Fruit fly (Drosophila melanogaster) whole organism, embryonic: ENCODE data around the gene Spt3.

Experiments used
- ATbp ChIP-seq: fragments of 200-800 bp; sonication (Bioruptor generic); optimal IDR thresholded peaks from 2 replicates; lab custom pipeline; 2017; ENCODE audit warnings: missing biosample characterization, mild to moderate bottlenecking, missing genetic modification characterization, missing genetic modification reagents
- Bdp1 ChIP-seq: fragments of 200-800 bp; sonication (Bioruptor generic); optimal IDR thresholded peaks from 3 replicates; lab custom pipeline; 2016; ENCODE audit warnings: missing biosample characterization, missing genetic modification characterization
- BtbVII ChIP-seq: fragments of 200-800 bp; sonication (Bioruptor generic); optimal IDR thresholded peaks from 3 replicates; lab custom pipeline; 2017; ENCODE audit warnings: missing biosample characterization, mild to moderate bottlenecking, missing genetic modification characterization
- CG10462 ChIP-seq: fragments of 200-800 bp; sonication (Bioruptor generic); optimal IDR thresholded peaks from 2 replicates; lab custom pipeline; 2016; ENCODE audit warnings: missing biosample characterization, missing genetic modification characterization
- CG12071 ChIP-seq: fragments of 200-800 bp; sonication (Bioruptor generic); optimal IDR thresholded peaks from 3 replicates; lab custom pipeline; 2018; ENCODE audit warnings: missing biosample characterization, mild to moderate bottlenecking, missing genetic modification characterization
- CG14014 ChIP-seq: fragments of 200-800 bp; sonication (Bioruptor generic); IDR thresholded peaks from 2 replicates; pipeline ENCODE4 v1.3.6; 2022; ENCODE audit warnings: missing biosample characterization, missing genetic modification characterization
- CG1603 ChIP-seq: fragments of 200-800 bp; sonication (Bioruptor generic); optimal IDR thresholded peaks from 2 replicates; lab custom pipeline; 2019; ENCODE audit warnings: missing biosample characterization, mild to moderate bottlenecking, missing genetic modification characterization, moderate library complexity
- CG17186 ChIP-seq: fragments of 200-800 bp; sonication (Bioruptor generic); optimal IDR thresholded peaks from 3 replicates; lab custom pipeline; 2017; ENCODE audit warnings: missing biosample characterization, missing genetic modification reagents, missing genetic modification characterization
- CG2116 ChIP-seq: fragments of 200-800 bp; sonication (Bioruptor generic); optimal IDR thresholded peaks from 3 replicates; lab custom pipeline; 2018; ENCODE audit warnings: missing biosample characterization, mild to moderate bottlenecking, missing genetic modification characterization
- CG2120 ChIP-seq: fragments of 200-800 bp; sonication (Bioruptor generic); optimal IDR thresholded peaks from 3 replicates; lab custom pipeline; 2016; ENCODE audit warnings: missing biosample characterization, missing genetic modification characterization
- CG2199 ChIP-seq: fragments of 200-800 bp; sonication (Bioruptor generic); IDR thresholded peaks from 3 replicates; pipeline ENCODE4 v1.3.6; 2022; ENCODE audit warnings: missing biosample characterization, missing genetic modification characterization
- CG2712 ChIP-seq: fragments of 200-800 bp; optimal IDR thresholded peaks from 3 replicates; lab custom pipeline; 2019; ENCODE audit warnings: missing biosample characterization, mild to moderate bottlenecking, missing genetic modification characterization, moderate library complexity
- CG31365 ChIP-seq: fragments of 200-800 bp; sonication (Bioruptor generic); optimal IDR thresholded peaks from 2 replicates; lab custom pipeline; 2018; ENCODE audit warnings: missing biosample characterization, mild to moderate bottlenecking, missing genetic modification characterization
- CG3163 ChIP-seq: fragments of 200-800 bp; sonication (Bioruptor generic); optimal IDR thresholded peaks from 3 replicates; lab custom pipeline; 2016; ENCODE audit warnings: missing biosample characterization, missing genetic modification characterization
- CG34422 ChIP-seq: fragments of 200-800 bp; sonication (Bioruptor generic); IDR thresholded peaks from 3 replicates; pipeline ENCODE4 v1.3.6; 2022; ENCODE audit warnings: missing biosample characterization, missing genetic modification characterization
- CG43689 ChIP-seq: fragments of 200-800 bp; sonication (Bioruptor generic); IDR thresholded peaks from 2 replicates; pipeline ENCODE4 v1.3.6; 2022; ENCODE audit warnings: missing biosample characterization, missing genetic modification characterization
- CG7556 ChIP-seq: fragments of 200-800 bp; sonication (Bioruptor generic); optimal IDR thresholded peaks from 2 replicates; lab custom pipeline; 2017; ENCODE audit warnings: missing biosample characterization, mild to moderate bottlenecking, missing genetic modification characterization
- CG7745 ChIP-seq: fragments of 200-800 bp; sonication (Bioruptor generic); optimal IDR thresholded peaks from 2 replicates; lab custom pipeline; 2018; ENCODE audit warnings: missing biosample characterization, mild to moderate bottlenecking, missing genetic modification characterization, moderate library complexity
- CG7839 ChIP-seq: fragments of 200-800 bp; sonication (Bioruptor generic); optimal IDR thresholded peaks from 3 replicates; lab custom pipeline; 2018; ENCODE audit warnings: missing biosample characterization, mild to moderate bottlenecking, missing genetic modification characterization, moderate library complexity
- CG8281 ChIP-seq: fragments of 200-800 bp; sonication (Bioruptor generic); optimal IDR thresholded peaks from 2 replicates; lab custom pipeline; 2018; ENCODE audit warnings: missing biosample characterization, mild to moderate bottlenecking, missing genetic modification characterization, moderate library complexity
- CG9797 ChIP-seq: fragments of 200-800 bp; sonication (Bioruptor generic); optimal IDR thresholded peaks from 3 replicates; lab custom pipeline; 2018; ENCODE audit warnings: missing biosample characterization, mild to moderate bottlenecking, missing genetic modification characterization
- Chrac-16 ChIP-seq: fragments of 200-800 bp; sonication (Bioruptor generic); optimal IDR thresholded peaks from 3 replicates; lab custom pipeline; 2016; ENCODE audit warnings: missing biosample characterization, missing genetic modification characterization
- Dek ChIP-seq: fragments of 200-800 bp; sonication (Bioruptor generic); optimal IDR thresholded peaks from 3 replicates; lab custom pipeline; 2019; ENCODE audit warnings: missing biosample characterization, mild to moderate bottlenecking, missing genetic modification characterization, moderate library complexity
- Dip2 ChIP-seq: fragments of 200-800 bp; sonication (Bioruptor generic); IDR thresholded peaks from 2 replicates; pipeline ENCODE4 v1.3.6; 2022; ENCODE audit warnings: missing biosample characterization, missing genetic modification characterization
- Dp ChIP-seq: fragments of 200-800 bp; sonication (Bioruptor generic); optimal IDR thresholded peaks from 2 replicates; lab custom pipeline; 2018; ENCODE audit warnings: missing biosample characterization, mild to moderate bottlenecking, missing genetic modification characterization, moderate library complexity
- Gsc ChIP-seq: fragments of 200-800 bp; sonication (Bioruptor generic); IDR thresholded peaks from 2 replicates; pipeline ENCODE4 v1.3.6; 2022; ENCODE audit warnings: missing biosample characterization, missing genetic modification characterization
- HHEX ChIP-seq: fragments of 200-800 bp; sonication (Bioruptor generic); optimal IDR thresholded peaks from 3 replicates; lab custom pipeline; 2017; ENCODE audit warnings: missing biosample characterization, mild to moderate bottlenecking, missing genetic modification characterization, missing genetic modification reagents
- Opbp ChIP-seq: fragments of 200-800 bp; sonication (Bioruptor generic); IDR thresholded peaks from 3 replicates; pipeline ENCODE4 v1.3.6; 2022; ENCODE audit warnings: missing biosample characterization, missing genetic modification characterization; ENCODE audit not compliant: partially characterized antibody
- Side ChIP-seq: fragments of 200-800 bp; sonication (Bioruptor generic); optimal IDR thresholded peaks from 2 replicates; lab custom pipeline; 2016; ENCODE audit warnings: missing biosample characterization, missing genetic modification characterization
- Sin3A ChIP-seq: fragments of >200 bp; optimal IDR thresholded peaks from 2 replicates; lab custom pipeline; 2018
- Vsx1 ChIP-seq: fragments of 200-800 bp; sonication (Bioruptor generic); optimal IDR thresholded peaks from 2 replicates; lab custom pipeline; 2017; ENCODE audit warnings: missing biosample characterization, mild to moderate bottlenecking, missing genetic modification characterization, missing genetic modification reagents
- ab ChIP-seq: fragments of 200-800 bp; sonication (Bioruptor generic); optimal IDR thresholded peaks from 2 replicates; lab custom pipeline; 2016; ENCODE audit warnings: missing biosample characterization, missing genetic modification characterization
- abd-A ChIP-seq: fragments of 200-800 bp; sonication (Bioruptor generic); optimal IDR thresholded peaks from 3 replicates; lab custom pipeline; 2019; ENCODE audit warnings: missing biosample characterization, mild to moderate bottlenecking, missing genetic modification characterization, moderate library complexity
- ato ChIP-seq: fragments of 200-800 bp; sonication (Bioruptor generic); IDR thresholded peaks from 2 replicates; pipeline ENCODE4 v1.3.6; 2022; ENCODE audit warnings: missing biosample characterization, missing genetic modification characterization; ENCODE audit not compliant: partially characterized antibody
- chn ChIP-seq: fragments of 200-800 bp; sonication (Bioruptor generic); optimal IDR thresholded peaks from 2 replicates; lab custom pipeline; 2016; ENCODE audit warnings: missing biosample characterization, missing genetic modification characterization
- ci ChIP-seq: fragments of 200-800 bp; sonication (Bioruptor generic); IDR thresholded peaks from 3 replicates; pipeline ENCODE4 v1.3.6; 2022; ENCODE audit warnings: missing biosample characterization, missing genetic modification characterization
- dpn ChIP-seq, 2 experiments: fragments of 200-800 bp; sonication (Bioruptor generic); optimal IDR thresholded peaks; 3 replicates each; lab custom pipeline; 2016; ENCODE audit warnings: missing biosample characterization in 2 of 2, missing genetic modification characterization in 2 of 2
- fd3F ChIP-seq: fragments of 200-800 bp; sonication (Bioruptor generic); optimal IDR thresholded peaks from 2 replicates; lab custom pipeline; 2018; ENCODE audit warnings: missing biosample characterization, mild to moderate bottlenecking, missing genetic modification characterization, moderate library complexity
- fru ChIP-seq: fragments of >200 bp; optimal IDR thresholded peaks from 2 replicates; lab custom pipeline; 2017
- gcm2 ChIP-seq: fragments of 200-800 bp; sonication (Bioruptor generic); optimal IDR thresholded peaks from 2 replicates; lab custom pipeline; 2016; ENCODE audit warnings: missing biosample characterization, missing genetic modification characterization
- jing ChIP-seq: fragments of 200-800 bp; sonication (Bioruptor generic); optimal IDR thresholded peaks from 2 replicates; lab custom pipeline; 2018; ENCODE audit warnings: missing biosample characterization, mild to moderate bottlenecking, missing genetic modification characterization
- maf-S ChIP-seq: fragments of 200-800 bp; sonication (Bioruptor generic); optimal IDR thresholded peaks from 2 replicates; lab custom pipeline; 2016; ENCODE audit warnings: missing biosample characterization, missing genetic modification characterization
- pros ChIP-seq: fragments of 200-800 bp; sonication (Bioruptor generic); optimal IDR thresholded peaks from 3 replicates; lab custom pipeline; 2019; ENCODE audit warnings: missing biosample characterization, mild to moderate bottlenecking, missing genetic modification characterization, moderate library complexity
- rib ChIP-seq: fragments of 200-800 bp; sonication (Bioruptor generic); IDR thresholded peaks from 2 replicates; pipeline ENCODE4 v1.3.6; 2022; ENCODE audit warnings: missing biosample characterization, missing genetic modification characterization
- scrt ChIP-seq: fragments of 200-800 bp; sonication (Bioruptor generic); optimal IDR thresholded peaks from 2 replicates; lab custom pipeline; 2018; ENCODE audit warnings: missing biosample characterization, mild to moderate bottlenecking, missing genetic modification characterization, moderate library complexity
- sens-2 ChIP-seq: fragments of 200-800 bp; sonication (Bioruptor generic); IDR thresholded peaks from 2 replicates; pipeline ENCODE4 v1.3.6; 2022; ENCODE audit warnings: missing biosample characterization, missing genetic modification characterization
- seq ChIP-seq: fragments of 200-800 bp; sonication (Bioruptor generic); IDR thresholded peaks from 2 replicates; pipeline ENCODE4 v1.3.6; 2022; ENCODE audit warnings: missing biosample characterization, missing genetic modification characterization
- shn ChIP-seq: fragments of 200-800 bp; sonication (Bioruptor generic); optimal IDR thresholded peaks from 3 replicates; lab custom pipeline; 2016; ENCODE audit warnings: missing biosample characterization, missing genetic modification characterization
- sr ChIP-seq: fragments of 200-800 bp; sonication (Bioruptor generic); IDR thresholded peaks from 3 replicates; pipeline ENCODE4 v1.3.6; 2022; ENCODE audit warnings: missing biosample characterization, missing genetic modification characterization
- tx ChIP-seq: fragments of 200-800 bp; sonication (Bioruptor generic); optimal IDR thresholded peaks from 2 replicates; lab custom pipeline; 2016; ENCODE audit warnings: missing biosample characterization, missing genetic modification characterization
- usp ChIP-seq: fragments of >200 bp; optimal IDR thresholded peaks from 2 replicates; lab custom pipeline; 2017; ENCODE audit warnings: missing biosample characterization, missing genetic modification characterization
- vfl ChIP-seq: fragments of 200-800 bp; sonication (Bioruptor generic); optimal IDR thresholded peaks from 2 replicates; lab custom pipeline; 2016; ENCODE audit warnings: missing biosample characterization, missing genetic modification characterization
- zfh1 ChIP-seq: fragments of 200-800 bp; sonication (Bioruptor generic); IDR thresholded peaks from 3 replicates; pipeline ENCODE4 v1.3.6; 2022; ENCODE audit warnings: missing biosample characterization, missing genetic modification characterization

Gene Spt3

dm6 chr3R:11974631-11975030 lies 42.3 kb upstream of the Spt3 start, which contains the start of gene Tango9 (continued):
- TF ChIP-seq Gsc (no peak), ATbp (no peak), CG34422 (peak; percentile 25; the same call in 1 of the 3 replicates), Chrac-16 (no peak), CG2199 (no peak), Bdp1 (GFP tag; lab: Kevin White, UChicago) (no peak), CG7839 (tag; lab: Kevin White, UChicago) (no peak), shn (GFP tag; lab: Kevin White, UChicago) (no peak), jing (no peak), CG2712 (tag; lab: Kevin White, UChicago) (peak; percentile 25), Sin3A (peak; percentile 55), dpn (GFP tag; optimal IDR thresholded peaks at IDR 0.05; lab: Kevin White, UChicago) (peak in 1 of 2 experiments; percentile 2), seq (GFP tag; lab: Robert Waterston, UW) (no peak), Vsx1 (GFP tag; lab: Kevin White, UChicago) (no peak), CG8281 (tag; lab: Kevin White, UChicago) (no peak), Dip2 (GFP tag; lab: Robert Waterston, UW) (no peak), fru (lab: Kevin White, UChicago) (no peak), CG3163 (no peak), CG17186 (GFP tag; lab: Kevin White, UChicago) (peak; percentile 12), usp (GFP tag; lab: Kevin White, UChicago) (no peak), scrt (GFP tag; lab: Kevin White, UChicago) (peak; percentile 99), ab (GFP tag; lab: Kevin White, UChicago) (no peak), CG1603 (peak; percentile 71), CG14014 (no peak), maf-S (GFP tag; lab: Kevin White, UChicago) (no peak), CG9797 (GFP tag; lab: Kevin White, UChicago) (peak; percentile 84), HHEX (GFP tag; lab: Kevin White, UChicago) (no peak), tx (GFP tag; lab: Kevin White, UChicago) (no peak), ato (GFP tag; lab: Robert Waterston, UW) (no peak), BtbVII (GFP tag; lab: Kevin White, UChicago) (no peak), ci (peak; percentile 62; the same call in 2 of the 3 replicates), CG31365 (tag; lab: Kevin White, UChicago) (no peak), rib (GFP tag; lab: Robert Waterston, UW) (peak; percentile 45; the same call in 1 of the 2 replicates), Side (GFP tag; lab: Kevin White, UChicago) (no peak), CG7556 (no peak), sens-2 (GFP tag; lab: Robert Waterston, UW) (no peak), vfl (no peak), Dek (no peak), CG2120 (peak; percentile 14), sr (GFP tag; lab: Robert Waterston, UW) (no peak), CG2116 (peak; percentile 54), chn (GFP tag; lab: Kevin White, UChicago) (no peak), CG43689 (GFP tag; lab: Robert Waterston, UW) (no peak), CG12071 (GFP tag; lab: Kevin White, UChicago) (no peak), CG10462 (no peak), CG7745 (tag; lab: Kevin White, UChicago) (no peak), abd-A (tag; lab: Kevin White, UChicago) (no peak), Dp (GFP tag; lab: Kevin White, UChicago) (peak; percentile 90), fd3F (GFP tag; lab: Kevin White, UChicago) (no peak), gcm2 (GFP tag; lab: Kevin White, UChicago) (no peak), Opbp (GFP tag; lab: Robert Waterston, UW) (no peak), pros (no peak), zfh1 (no peak)
